Worm (Caenorhabditis elegans) whole organism, L3 larva: ENCODE data around the gene C16D9.9.
A peak's percentile ranks its signal among the peaks of the same experiment; 100 is the strongest.

ENCODE experiments used
- ZK546.5 ChIP-seq: sonication (generic microtip); optimal IDR thresholded peaks from 2 replicates; lab custom pipeline; 2017; ENCODE audit warnings: missing biosample characterization, missing genetic modification characterization
- aly-2 ChIP-seq: fragments of 150-350 bp; optimal IDR thresholded peaks from 2 replicates; lab custom pipeline; 2014; ENCODE audit warnings: missing biosample characterization, missing genetic modification characterization
- ceh-16 ChIP-seq: sonication (generic microtip); optimal IDR thresholded peaks from 2 replicates; lab custom pipeline; 2017; ENCODE audit warnings: missing biosample characterization, missing genetic modification characterization
- ceh-82 ChIP-seq: fragments of 150-350 bp; optimal IDR thresholded peaks from 2 replicates; lab custom pipeline; 2014; ENCODE audit warnings: missing biosample characterization, missing genetic modification characterization
- ceh-9 ChIP-seq: sonication (generic microtip); optimal IDR thresholded peaks from 2 replicates; lab custom pipeline; 2018; ENCODE audit warnings: missing biosample characterization, missing genetic modification characterization
- daf-12 ChIP-seq: fragments of 150-350 bp; optimal IDR thresholded peaks from 2 replicates; lab custom pipeline; 2014; ENCODE audit warnings: missing biosample characterization, missing genetic modification reagents, missing genetic modification characterization
- egl-5 ChIP-seq: fragments of 150-350 bp; optimal IDR thresholded peaks from 2 replicates; lab custom pipeline; 2017; ENCODE audit warnings: missing biosample characterization, missing genetic modification reagents, missing genetic modification characterization, inconsistent platforms
- elt-1 ChIP-seq: fragments of 150-350 bp; optimal IDR thresholded peaks from 2 replicates; lab custom pipeline; 2014; ENCODE audit warnings: missing biosample characterization, missing genetic modification characterization
- elt-2 ChIP-seq: sonication (generic microtip); optimal IDR thresholded peaks from 2 replicates; lab custom pipeline; 2016; ENCODE audit warnings: missing genetic modification reagents, mild to moderate bottlenecking, missing genetic modification characterization, missing compliant biosample characterization
- elt-3 ChIP-seq, 3 experiments: fragments of 150-350 bp in 1 of 3; sonication (generic microtip) in 2 of 3; optimal IDR thresholded peaks; 2 replicates in 2 of 3; 4 replicates in 1 of 3; lab custom pipeline; 2014 to 2017; ENCODE audit warnings: missing biosample characterization in 3 of 3, missing genetic modification characterization in 3 of 3
- eor-1 ChIP-seq, 2 experiments: fragments of 150-350 bp; optimal IDR thresholded peaks; 2 replicates each; lab custom pipeline; 2014 to 2018; ENCODE audit warnings: missing biosample characterization in 2 of 2, missing genetic modification characterization in 2 of 2
- fkh-2 ChIP-seq: fragments of 150-350 bp; optimal IDR thresholded peaks from 2 replicates; lab custom pipeline; 2014; ENCODE audit warnings: missing biosample characterization, missing genetic modification reagents, missing genetic modification characterization
- fos-1 ChIP-seq: fragments of 150-350 bp; optimal IDR thresholded peaks from 2 replicates; lab custom pipeline; 2014; ENCODE audit warnings: missing biosample characterization, missing genetic modification characterization
- hmg-11 ChIP-seq: sonication (generic microtip); optimal IDR thresholded peaks from 2 replicates; lab custom pipeline; 2016; ENCODE audit warnings: missing genetic modification characterization, missing compliant biosample characterization
- jun-1 ChIP-seq: fragments of 150-350 bp; optimal IDR thresholded peaks from 2 replicates; lab custom pipeline; 2014; ENCODE audit warnings: missing biosample characterization, missing genetic modification reagents, missing genetic modification characterization
- lin-15B ChIP-seq: fragments of 150-350 bp; optimal IDR thresholded peaks from 2 replicates; lab custom pipeline; 2014; ENCODE audit warnings: missing biosample characterization, missing genetic modification characterization
- lsy-12 ChIP-seq: sonication (generic microtip); optimal IDR thresholded peaks from 2 replicates; lab custom pipeline; 2016; ENCODE audit warnings: mild to moderate bottlenecking, missing genetic modification characterization, missing compliant biosample characterization
- mdl-1 ChIP-seq: fragments of 150-350 bp; optimal IDR thresholded peaks from 2 replicates; lab custom pipeline; 2014; ENCODE audit warnings: missing biosample characterization, missing genetic modification characterization
- mml-1 ChIP-seq: fragments of 150-350 bp; sonication (generic microtip); optimal IDR thresholded peaks from 3 replicates; lab custom pipeline; 2014; ENCODE audit warnings: missing biosample characterization, missing genetic modification characterization
- nfya-1 ChIP-seq: sonication (generic microtip); optimal IDR thresholded peaks from 2 replicates; lab custom pipeline; 2017; ENCODE audit warnings: missing genetic modification characterization, mild to moderate bottlenecking, missing compliant biosample characterization, antibody characterized with exemption, moderate library complexity; ENCODE audit not compliant: insufficient read depth
- nhr-11 ChIP-seq: fragments of 150-350 bp; optimal IDR thresholded peaks from 2 replicates; lab custom pipeline; 2014; ENCODE audit warnings: missing biosample characterization, missing genetic modification characterization
- nhr-12 ChIP-seq: fragments of 150-350 bp; optimal IDR thresholded peaks from 2 replicates; lab custom pipeline; 2014; ENCODE audit warnings: missing biosample characterization, missing genetic modification characterization
- nhr-23 ChIP-seq: fragments of 150-350 bp; optimal IDR thresholded peaks from 2 replicates; lab custom pipeline; 2014; ENCODE audit warnings: missing biosample characterization, missing genetic modification reagents, missing genetic modification characterization
- nhr-237 ChIP-seq: fragments of 150-350 bp; optimal IDR thresholded peaks from 2 replicates; lab custom pipeline; 2014; ENCODE audit warnings: missing biosample characterization, missing genetic modification characterization
- nhr-28 ChIP-seq: fragments of 150-350 bp; optimal IDR thresholded peaks from 2 replicates; lab custom pipeline; 2014; ENCODE audit warnings: missing biosample characterization, missing genetic modification characterization
- nhr-43 ChIP-seq: sonication (generic microtip); optimal IDR thresholded peaks from 2 replicates; lab custom pipeline; 2016; ENCODE audit warnings: mild to moderate bottlenecking, missing genetic modification characterization, missing compliant biosample characterization; ENCODE audit not compliant: poor library complexity, severe bottlenecking
- nhr-67 ChIP-seq: fragments of 150-350 bp; optimal IDR thresholded peaks from 2 replicates; lab custom pipeline; 2014; ENCODE audit warnings: missing biosample characterization, missing genetic modification characterization
- nhr-76 ChIP-seq: fragments of 150-350 bp; sonication (generic microtip); optimal IDR thresholded peaks from 5 replicates; lab custom pipeline; 2014; ENCODE audit warnings: missing biosample characterization, missing genetic modification characterization
- nhr-77 ChIP-seq: fragments of 150-350 bp; optimal IDR thresholded peaks from 2 replicates; lab custom pipeline; 2014; ENCODE audit warnings: missing biosample characterization, missing genetic modification characterization
- pha-4 ChIP-seq: fragments of 150-350 bp; optimal IDR thresholded peaks from 2 replicates; lab custom pipeline; 2014; ENCODE audit warnings: missing biosample characterization, missing genetic modification reagents, missing genetic modification characterization
- pqm-1 ChIP-seq: fragments of 150-350 bp; optimal IDR thresholded peaks from 2 replicates; lab custom pipeline; 2017; ENCODE audit warnings: missing biosample characterization, missing genetic modification characterization, inconsistent platforms
- sea-2 ChIP-seq: fragments of 150-350 bp; sonication (generic microtip); optimal IDR thresholded peaks from 4 replicates; lab custom pipeline; 2014; ENCODE audit warnings: missing biosample characterization, missing genetic modification reagents, missing genetic modification characterization
- skn-1 ChIP-seq: fragments of 150-350 bp; optimal IDR thresholded peaks from 2 replicates; lab custom pipeline; 2014; ENCODE audit warnings: missing biosample characterization, missing genetic modification characterization
- tbx-2 ChIP-seq: sonication (generic microtip); optimal IDR thresholded peaks from 2 replicates; lab custom pipeline; 2016; ENCODE audit warnings: mild to moderate bottlenecking, missing genetic modification characterization, missing compliant biosample characterization
- unc-39 ChIP-seq: sonication (generic microtip); optimal IDR thresholded peaks from 4 replicates; lab custom pipeline; 2017; ENCODE audit warnings: missing biosample characterization, missing genetic modification characterization
- unc-62 ChIP-seq: fragments of 150-350 bp; sonication (generic microtip); optimal IDR thresholded peaks from 4 replicates; lab custom pipeline; 2014; ENCODE audit warnings: missing biosample characterization, missing genetic modification reagents, missing genetic modification characterization
- zag-1 ChIP-seq: fragments of 150-350 bp; optimal IDR thresholded peaks from 2 replicates; lab custom pipeline; 2014; ENCODE audit warnings: missing biosample characterization, missing genetic modification characterization
- ztf-11 ChIP-seq: fragments of 150-350 bp; optimal IDR thresholded peaks from 2 replicates; lab custom pipeline; 2014; ENCODE audit warnings: missing biosample characterization, missing genetic modification characterization
- ztf-4 ChIP-seq: fragments of 150-350 bp; optimal IDR thresholded peaks from 2 replicates; lab custom pipeline; 2014; ENCODE audit warnings: missing biosample characterization, missing genetic modification characterization

Gene C16D9.9

ce11 chrV:8266232-8266631, 2.2 kb downstream of the C16D9.9 start, which contains the start of gene F21F8.5:
F21F8.5 (minus strand) TSS chrV:8266332.
- TF ChIP-seq mdl-1 (tag; lab: Kevin White, UChicago) (no peak), nhr-23 (no peak), elt-1 (no peak), elt-3 (tag; optimal IDR thresholded peaks at IDR 0.05; lab: Kevin White, UChicago) (no peak)

ce11 chrV:8267275-8267674, 3.2 kb downstream of the C16D9.9 start:
- TF ChIP-seq ceh-82 (tag; lab: Kevin White, UChicago) (no peak), eor-1 (tag; optimal IDR thresholded peaks at IDR 0.05; lab: Kevin White, UChicago) (no peak), skn-1 (peak; percentile 5), nhr-77 (peak; percentile 55), zag-1 (tag; lab: Kevin White, UChicago) (no peak), ceh-16 (no peak), aly-2 (tag; lab: Kevin White, UChicago) (no peak), elt-3 (tag; optimal IDR thresholded peaks at IDR 0.05; lab: Kevin White, UChicago) (no peak), tbx-2 (tag; lab: Kevin White, UChicago) (no peak), lsy-12 (tag; lab: Kevin White, UChicago) (no peak), jun-1 (tag; lab: Kevin White, UChicago) (peak; percentile 43), nhr-12 (no peak), daf-12 (tag; lab: Kevin White, UChicago) (no peak), lin-15B (tag; lab: Kevin White, UChicago) (no peak), ztf-4 (tag; lab: Kevin White, UChicago) (no peak), elt-2 (tag; lab: Kevin White, UChicago) (peak; percentile 96), fos-1 (tag; lab: Kevin White, UChicago) (no peak), nhr-23 (no peak), elt-1 (no peak), fkh-2 (tag; lab: Kevin White, UChicago) (no peak), pqm-1 (peak; percentile 91), nhr-28 (tag; lab: Kevin White, UChicago) (no peak), ztf-11 (no peak)

ce11 chrV:8268902-8269301, 4.9 kb downstream of the C16D9.9 start, which contains the start of the genes asp-6 and asp-12:
asp-6 (minus strand) TSS chrV:8268937.
asp-12 (plus strand) TSS chrV:8269210.
- TF ChIP-seq ZK546.5 (tag; lab: Kevin White, UChicago) (no peak), pqm-1 (peak; percentile 80), aly-2 (tag; lab: Kevin White, UChicago) (no peak), elt-1 (no peak), lsy-12 (tag; lab: Kevin White, UChicago) (no peak), pha-4 (peak; percentile 38), elt-2 (tag; lab: Kevin White, UChicago) (peak; percentile 92), mml-1 (tag; lab: Kevin White, UChicago) (no peak), sea-2 (GFP tag; lab: Kevin White, UChicago) (no peak), nhr-67 (tag; lab: Kevin White, UChicago) (no peak), ceh-9 (no peak), jun-1 (tag; lab: Kevin White, UChicago) (peak; percentile 26), fkh-2 (tag; lab: Kevin White, UChicago) (no peak), nhr-23 (no peak), unc-39 (tag; lab: Kevin White, UChicago) (no peak), nhr-43 (no peak), unc-62 (GFP tag; lab: Kevin White, UChicago) (no peak), nhr-76 (tag; lab: Kevin White, UChicago) (no peak), nhr-28 (tag; lab: Kevin White, UChicago) (no peak), fos-1 (tag; lab: Kevin White, UChicago) (peak; percentile 3)

DNA sequence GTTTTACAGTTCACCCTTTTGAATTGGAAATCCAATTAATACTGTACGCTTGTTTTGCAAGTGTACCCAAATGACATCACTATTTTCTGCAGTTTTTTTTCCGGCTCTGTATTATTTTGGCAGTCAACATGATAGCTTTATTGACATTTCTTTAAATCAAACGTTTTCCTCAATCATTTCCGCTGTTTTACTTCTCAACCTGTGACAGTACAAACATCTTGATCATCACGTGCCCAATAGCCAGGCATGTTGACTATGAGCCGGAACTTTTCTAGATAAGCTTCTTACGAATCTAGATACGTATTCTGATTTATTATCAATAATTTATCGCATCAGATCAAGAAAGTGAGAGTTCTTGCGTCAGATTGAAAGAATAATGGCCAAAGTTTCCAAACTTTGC, 5.8 kb downstream of the C16D9.9 start:
- TF ChIP-seq elt-2 (tag; lab: Kevin White, UChicago) (peak; percentile 85), tbx-2 (tag; lab: Kevin White, UChicago) (no peak), pha-4 (peak; percentile 57), jun-1 (tag; lab: Kevin White, UChicago) (peak; percentile 24), pqm-1 (peak; percentile 75)

DNA sequence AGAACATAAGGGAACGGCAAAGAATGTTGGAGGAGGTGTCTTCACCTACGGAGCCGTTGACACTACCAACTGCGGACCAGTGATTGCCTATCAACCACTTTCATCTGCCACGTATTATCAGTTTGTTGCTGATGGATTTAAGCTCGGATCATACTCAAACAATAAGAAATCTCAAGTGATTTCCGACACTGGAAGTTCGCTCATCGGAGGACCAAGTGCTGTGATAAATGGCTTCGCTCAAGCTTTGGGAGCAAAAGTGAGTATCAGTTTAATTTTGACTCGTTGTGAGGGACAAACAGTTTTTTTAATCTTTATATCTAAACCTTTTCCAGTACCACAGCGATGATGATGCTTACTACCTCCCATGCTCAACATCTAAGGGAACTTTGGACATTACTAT, 7.4 kb downstream of the C16D9.9 start:
- no peak for TF ChIP-seq ztf-4 (tag; lab: Kevin White, UChicago)
- TF ChIP-seq unc-39 (tag; lab: Kevin White, UChicago), result no peak
- TF ChIP-seq fos-1 (tag; lab: Kevin White, UChicago), result no peak
- no peak for TF ChIP-seq nhr-237 (tag; lab: Kevin White, UChicago)
- TF ChIP-seq nhr-11 (tag; lab: Kevin White, UChicago), result no peak
- TF ChIP-seq hmg-11 (tag; lab: Kevin White, UChicago), result no peak
- no peak for TF ChIP-seq egl-5
- TF ChIP-seq mdl-1 (tag; lab: Kevin White, UChicago), result no peak
- TF ChIP-seq nhr-43, result no peak
- no peak for TF ChIP-seq nfya-1 (tag; lab: Kevin White, UChicago)
- no peak for TF ChIP-seq fkh-2 (tag; lab: Kevin White, UChicago)
- TF ChIP-seq aly-2 (tag; lab: Kevin White, UChicago), result no peak
- TF ChIP-seq zag-1 (tag; lab: Kevin White, UChicago), result no peak
- TF ChIP-seq, all 47 proteins: peak for 0
